Fruit fly (Drosophila melanogaster) whole organism, embryonic: Measurements from ENCODE around the gene CG42486.

ENCODE experiments used
- CG10267 ChIP-seq: fragments of 200-800 bp; sonication (Bioruptor generic); optimal IDR thresholded peaks from 2 replicates; lab custom pipeline; 2018; ENCODE audit warnings: missing biosample characterization, mild to moderate bottlenecking, missing genetic modification characterization, moderate library complexity
- CG13624 ChIP-seq: fragments of 200-800 bp; sonication (Bioruptor generic); optimal IDR thresholded peaks from 2 replicates; lab custom pipeline; 2016; ENCODE audit warnings: missing biosample characterization, missing genetic modification characterization
- CG17328 ChIP-seq: fragments of 200-800 bp; sonication (Bioruptor generic); IDR thresholded peaks from 2 replicates; pipeline ENCODE4 v1.3.6; 2022; ENCODE audit warnings: missing biosample characterization, missing genetic modification characterization
- CG18764 ChIP-seq: fragments of 200-800 bp; sonication (Bioruptor generic); optimal IDR thresholded peaks from 3 replicates; lab custom pipeline; 2016; ENCODE audit warnings: missing biosample characterization, missing genetic modification characterization
- CG2129 ChIP-seq: fragments of 200-800 bp; sonication (Bioruptor generic); IDR thresholded peaks from 2 replicates; pipeline ENCODE4 v1.3.6; 2022; ENCODE audit warnings: missing biosample characterization, missing genetic modification characterization; ENCODE audit not compliant: partially characterized antibody
- CG31365 ChIP-seq: fragments of 200-800 bp; sonication (Bioruptor generic); optimal IDR thresholded peaks from 2 replicates; lab custom pipeline; 2018; ENCODE audit warnings: missing biosample characterization, mild to moderate bottlenecking, missing genetic modification characterization
- CG33557 ChIP-seq: fragments of 200-800 bp; sonication (Bioruptor generic); optimal IDR thresholded peaks from 2 replicates; lab custom pipeline; 2019; ENCODE audit warnings: missing biosample characterization, mild to moderate bottlenecking, missing genetic modification characterization, moderate library complexity
- CG34376 ChIP-seq: fragments of 200-800 bp; sonication (Bioruptor generic); optimal IDR thresholded peaks from 2 replicates; lab custom pipeline; 2018; ENCODE audit warnings: missing biosample characterization, mild to moderate bottlenecking, missing genetic modification characterization
- CG6175 ChIP-seq: fragments of 200-800 bp; sonication (Bioruptor generic); IDR thresholded peaks from 3 replicates; pipeline ENCODE4 v1.3.6; 2022; ENCODE audit warnings: missing biosample characterization, missing genetic modification characterization
- CG7928 ChIP-seq: fragments of 200-800 bp; sonication (Bioruptor generic); optimal IDR thresholded peaks from 2 replicates; lab custom pipeline; 2017; ENCODE audit warnings: missing biosample characterization, mild to moderate bottlenecking, missing genetic modification characterization
- CG7987 ChIP-seq: fragments of 200-800 bp; sonication (Bioruptor generic); optimal IDR thresholded peaks from 2 replicates; lab custom pipeline; 2018; ENCODE audit warnings: missing biosample characterization, mild to moderate bottlenecking, missing genetic modification characterization, moderate library complexity
- CG8281 ChIP-seq: fragments of 200-800 bp; sonication (Bioruptor generic); optimal IDR thresholded peaks from 2 replicates; lab custom pipeline; 2018; ENCODE audit warnings: missing biosample characterization, mild to moderate bottlenecking, missing genetic modification characterization, moderate library complexity
- CG8290 ChIP-seq, 3 experiments: fragments of 200-800 bp; sonication (Bioruptor generic); optimal IDR thresholded peaks; 2 replicates each; lab custom pipeline; 2016 to 2019; ENCODE audit warnings: missing biosample characterization in 3 of 3, missing genetic modification characterization in 3 of 3, mild to moderate bottlenecking in 2 of 3, moderate library complexity in 1 of 3
- CG8924 ChIP-seq: fragments of 200-800 bp; optimal IDR thresholded peaks from 3 replicates; lab custom pipeline; 2019; ENCODE audit warnings: missing biosample characterization, mild to moderate bottlenecking, missing genetic modification characterization, moderate library complexity
- Ets97D ChIP-seq: fragments of 200-800 bp; sonication (Bioruptor generic); optimal IDR thresholded peaks from 3 replicates; lab custom pipeline; 2016; ENCODE audit warnings: missing biosample characterization, missing genetic modification characterization
- Gug ChIP-seq: fragments of 200-800 bp; sonication (Bioruptor generic); IDR thresholded peaks from 4 replicates; pipeline ENCODE4 v1.3.6; 2022; ENCODE audit warnings: missing biosample characterization, missing genetic modification characterization
- Hr39 ChIP-seq: fragments of >200 bp; optimal IDR thresholded peaks from 2 replicates; lab custom pipeline; 2017
- Hr78 ChIP-seq, 2 experiments: fragments of 200-800 bp in 1 of 2; fragments of >200 bp in 1 of 2; sonication (Bioruptor generic) in 1 of 2; optimal IDR thresholded peaks; 2 replicates each; lab custom pipeline; 2017 to 2019; ENCODE audit warnings: missing biosample characterization in 2 of 2, missing genetic modification characterization in 2 of 2, mild to moderate bottlenecking in 1 of 2, moderate library complexity in 1 of 2
- Meics ChIP-seq: fragments of 200-800 bp; sonication (Bioruptor generic); optimal IDR thresholded peaks from 2 replicates; lab custom pipeline; 2017; ENCODE audit warnings: missing biosample characterization, mild to moderate bottlenecking, missing genetic modification characterization
- Nf-YB ChIP-seq: fragments of 200-800 bp; sonication (Bioruptor generic); optimal IDR thresholded peaks from 3 replicates; lab custom pipeline; 2019; ENCODE audit warnings: missing biosample characterization, mild to moderate bottlenecking, missing genetic modification characterization, moderate library complexity
- NfI ChIP-seq: fragments of 200-800 bp; sonication (Bioruptor generic); optimal IDR thresholded peaks from 3 replicates; lab custom pipeline; 2018; ENCODE audit warnings: missing biosample characterization, mild to moderate bottlenecking, missing genetic modification characterization, moderate library complexity
- Scr ChIP-seq: fragments of 200-800 bp; sonication (Bioruptor generic); IDR thresholded peaks from 2 replicates; pipeline ENCODE4 v1.3.6; 2022; ENCODE audit warnings: missing biosample characterization, missing genetic modification characterization; ENCODE audit not compliant: partially characterized antibody
- Sox102F ChIP-seq: fragments of 200-800 bp; sonication (Bioruptor generic); optimal IDR thresholded peaks from 2 replicates; lab custom pipeline; 2018; ENCODE audit warnings: missing biosample characterization, mild to moderate bottlenecking, missing genetic modification characterization, moderate library complexity
- Sry-β ChIP-seq: fragments of 200-800 bp; sonication (Bioruptor generic); optimal IDR thresholded peaks from 2 replicates; lab custom pipeline; 2018; ENCODE audit warnings: missing biosample characterization, mild to moderate bottlenecking, missing genetic modification characterization, moderate library complexity
- Xrp1 ChIP-seq: fragments of 200-800 bp; sonication (Bioruptor generic); IDR thresholded peaks from 2 replicates; pipeline ENCODE4 v1.3.6; 2022; ENCODE audit warnings: missing biosample characterization, missing genetic modification characterization
- YL-1 ChIP-seq: fragments of 200-800 bp; sonication (Bioruptor generic); optimal IDR thresholded peaks from 3 replicates; lab custom pipeline; 2017; ENCODE audit warnings: missing biosample characterization, mild to moderate bottlenecking, missing genetic modification characterization
- bbx ChIP-seq: fragments of 200-800 bp; sonication (Bioruptor generic); IDR thresholded peaks from 2 replicates; pipeline ENCODE4 v1.3.6; 2022; ENCODE audit warnings: missing biosample characterization, missing genetic modification characterization; ENCODE audit not compliant: partially characterized antibody
- cas ChIP-seq: fragments of 200-800 bp; sonication (Bioruptor generic); IDR thresholded peaks from 2 replicates; pipeline ENCODE4 v1.3.6; 2022; ENCODE audit warnings: missing biosample characterization, missing genetic modification characterization
- caup ChIP-seq: fragments of 200-800 bp; sonication (Bioruptor generic); optimal IDR thresholded peaks from 3 replicates; lab custom pipeline; 2017; ENCODE audit warnings: missing biosample characterization, mild to moderate bottlenecking, missing genetic modification characterization, moderate library complexity; ENCODE audit not compliant: severe bottlenecking
- cwo ChIP-seq: fragments of 200-800 bp; sonication (Bioruptor generic); optimal IDR thresholded peaks from 3 replicates; lab custom pipeline; 2017; ENCODE audit warnings: missing biosample characterization, missing genetic modification characterization, mild to moderate bottlenecking, moderate library complexity, missing genetic modification reagents
- dati ChIP-seq: fragments of 200-800 bp; sonication (Bioruptor generic); IDR thresholded peaks from 2 replicates; pipeline ENCODE4 v1.3.6; 2022; ENCODE audit warnings: missing biosample characterization, missing genetic modification characterization
- dmrt11E ChIP-seq: fragments of 200-800 bp; sonication (Bioruptor generic); optimal IDR thresholded peaks from 3 replicates; lab custom pipeline; 2018; ENCODE audit warnings: missing biosample characterization, mild to moderate bottlenecking, missing genetic modification characterization, moderate library complexity
- inv ChIP-seq: fragments of 200-800 bp; sonication (Bioruptor generic); IDR thresholded peaks from 2 replicates; pipeline ENCODE4 v1.3.6; 2022; ENCODE audit warnings: missing biosample characterization, missing genetic modification characterization; ENCODE audit not compliant: partially characterized antibody
- lola ChIP-seq, 3 experiments: fragments of >200 bp in 2 of 3; fragments of 200-800 bp in 1 of 3; sonication (Bioruptor generic) in 1 of 3; optimal IDR thresholded peaks; 2 replicates each; lab custom pipeline; 2017 to 2019; ENCODE audit warnings: missing biosample characterization in 3 of 3, missing genetic modification characterization in 3 of 3, mild to moderate bottlenecking in 1 of 3, moderate library complexity in 1 of 3
- nmo ChIP-seq: fragments of 200-800 bp; sonication (Bioruptor generic); optimal IDR thresholded peaks from 2 replicates; lab custom pipeline; 2018; ENCODE audit warnings: missing biosample characterization, mild to moderate bottlenecking, missing genetic modification characterization, moderate library complexity
- peb ChIP-seq: fragments of 200-800 bp; sonication (Bioruptor generic); IDR thresholded peaks from 2 replicates; pipeline ENCODE4 v1.3.6; 2022; ENCODE audit warnings: missing biosample characterization, missing genetic modification characterization
- pros ChIP-seq: fragments of 200-800 bp; sonication (Bioruptor generic); optimal IDR thresholded peaks from 3 replicates; lab custom pipeline; 2019; ENCODE audit warnings: missing biosample characterization, mild to moderate bottlenecking, missing genetic modification characterization, moderate library complexity
- pzg ChIP-seq: fragments of 200-800 bp; sonication (Bioruptor generic); optimal IDR thresholded peaks from 3 replicates; lab custom pipeline; 2018; ENCODE audit warnings: missing biosample characterization, mild to moderate bottlenecking, missing genetic modification characterization, moderate library complexity
- ro ChIP-seq: fragments of 200-800 bp; sonication (Bioruptor generic); IDR thresholded peaks from 2 replicates; pipeline ENCODE4 v1.3.6; 2022; ENCODE audit warnings: missing biosample characterization, missing genetic modification characterization
- sna ChIP-seq: fragments of 200-800 bp; sonication (Bioruptor generic); IDR thresholded peaks from 2 replicates; pipeline ENCODE4 v1.3.6; 2022; ENCODE audit warnings: missing biosample characterization, missing genetic modification characterization; ENCODE audit not compliant: partially characterized antibody
- so ChIP-seq: fragments of 200-800 bp; sonication (Bioruptor generic); IDR thresholded peaks from 3 replicates; pipeline ENCODE4 v1.3.6; 2022; ENCODE audit warnings: missing biosample characterization, missing genetic modification characterization
- stwl ChIP-seq: fragments of 200-800 bp; sonication (Bioruptor generic); optimal IDR thresholded peaks from 3 replicates; lab custom pipeline; 2018; ENCODE audit warnings: missing biosample characterization, mild to moderate bottlenecking, missing genetic modification characterization, moderate library complexity
- tna ChIP-seq: fragments of 200-800 bp; sonication (Bioruptor generic); IDR thresholded peaks from 2 replicates; pipeline ENCODE4 v1.3.6; 2022; ENCODE audit warnings: missing biosample characterization, missing genetic modification characterization; ENCODE audit not compliant: partially characterized antibody
- vvl ChIP-seq: fragments of 200-800 bp; sonication (Bioruptor generic); IDR thresholded peaks from 2 replicates; pipeline ENCODE4 v1.3.6; 2022; ENCODE audit warnings: missing biosample characterization, missing genetic modification characterization
- wdn ChIP-seq: fragments of 200-800 bp; sonication (Bioruptor generic); IDR thresholded peaks from 2 replicates; pipeline ENCODE4 v1.3.6; 2022; ENCODE audit warnings: missing biosample characterization, missing genetic modification characterization
- zf30C ChIP-seq: fragments of 200-800 bp; sonication (Bioruptor generic); optimal IDR thresholded peaks from 3 replicates; lab custom pipeline; 2018; ENCODE audit warnings: missing biosample characterization, mild to moderate bottlenecking, missing genetic modification characterization

The CG42486 gene

dm6 chr2L:11808702-11809583 is 34.0 kb upstream of the CG42486 start, which contains the start of gene crol (continued):
- TF ChIP-seq CG33557 (GFP tag; lab: Kevin White, UChicago) (no peak), bbx (GFP tag; lab: Robert Waterston, UW) (peak; percentile 93), CG6175 (peak; percentile 91), Hr39 (lab: Kevin White, UChicago) (no peak), CG13624 (GFP tag; lab: Kevin White, UChicago) (no peak), inv (GFP tag; lab: Robert Waterston, UW) (peak; percentile 70), wdn (GFP tag; lab: Robert Waterston, UW) (no peak), dati (GFP tag; lab: Robert Waterston, UW) (no peak), CG7987 (GFP tag; lab: Kevin White, UChicago) (peak; percentile 24), Sry-β (peak; percentile 94), CG10267 (tag; lab: Kevin White, UChicago) (peak; percentile 48), CG17328 (GFP tag; lab: Robert Waterston, UW) (no peak), CG31365 (tag; lab: Kevin White, UChicago) (peak; percentile 1), pzg (GFP tag; lab: Kevin White, UChicago) (peak; percentile 81), Scr (GFP tag; lab: Robert Waterston, UW) (peak; percentile 81), cwo (no peak), so (GFP tag; lab: Robert Waterston, UW) (0 out of 3 replicates have a peak, but pooled peaks have one; percentile 15), CG8924 (tag; lab: Kevin White, UChicago) (peak; percentile 42), Ets97D (GFP tag; lab: Kevin White, UChicago) (peak; percentile 81), CG8281 (tag; lab: Kevin White, UChicago) (no peak), caup (GFP tag; lab: Kevin White, UChicago) (no peak), tna (GFP tag; lab: Robert Waterston, UW) (peak; percentile 55), nmo (peak; percentile 50), CG18764 (GFP tag; lab: Kevin White, UChicago) (no peak), pros (GFP tag; lab: Kevin White, UChicago) (peak; percentile 89), CG34376 (peak; percentile 44), NfI (GFP tag; lab: Kevin White, UChicago) (no peak), cas (GFP tag; lab: Robert Waterston, UW) (peak; percentile 40; the same call in 1 of the 2 replicates), vvl (GFP tag; lab: Robert Waterston, UW) (peak; percentile 21; the same call in 1 of the 2 replicates), ro (no peak), CG8290 (GFP tag; optimal IDR thresholded peaks at IDR 0.05; lab: Kevin White, UChicago) (no peak), CG8290 (tag; optimal IDR thresholded peaks at IDR 0.05; lab: Kevin White, UChicago) (peak in 1 of 2 experiments; percentile 64), stwl (tag; lab: Kevin White, UChicago) (peak; percentile 100), Nf-YB (peak; percentile 36), CG2129 (peak; percentile 61), Xrp1 (GFP tag; lab: Robert Waterston, UW) (peak; percentile 24; the same call in 1 of the 2 replicates), CG7928 (GFP tag; lab: Kevin White, UChicago) (no peak), lola (GFP tag; optimal IDR thresholded peaks at IDR 0.05; lab: Kevin White, UChicago) (peak in 1 of 3 experiments; percentile 13), dmrt11E (tag; lab: Kevin White, UChicago) (no peak), Meics (peak; percentile 7), peb (GFP tag; lab: Robert Waterston, UW) (no peak), Sox102F (GFP tag; lab: Kevin White, UChicago) (peak; percentile 7), zf30C (no peak), YL-1 (GFP tag; lab: Kevin White, UChicago) (peak; percentile 60), Gug (peak; percentile 13; the same call in 1 of the 4 replicates), Hr78 (GFP tag; optimal IDR thresholded peaks at IDR 0.05; lab: Kevin White, UChicago) (no peak), sna (peak; percentile 80)
